Fruit fly (Drosophila melanogaster) whole organism: ENCODE results near the gene CG11905.

ENCODE experiments used
- Dll ChIP-seq: fragments of >200 bp; optimal IDR thresholded peaks from 2 replicates; lab custom pipeline; 2017
- EcR ChIP-seq, 2 experiments: fragments of >200 bp; optimal IDR thresholded peaks; 2 replicates each; lab custom pipeline; 2017; ENCODE audit warnings: missing biosample characterization in 2 of 2, missing genetic modification characterization in 2 of 2, missing genetic modification reagents in 2 of 2

DNA sequence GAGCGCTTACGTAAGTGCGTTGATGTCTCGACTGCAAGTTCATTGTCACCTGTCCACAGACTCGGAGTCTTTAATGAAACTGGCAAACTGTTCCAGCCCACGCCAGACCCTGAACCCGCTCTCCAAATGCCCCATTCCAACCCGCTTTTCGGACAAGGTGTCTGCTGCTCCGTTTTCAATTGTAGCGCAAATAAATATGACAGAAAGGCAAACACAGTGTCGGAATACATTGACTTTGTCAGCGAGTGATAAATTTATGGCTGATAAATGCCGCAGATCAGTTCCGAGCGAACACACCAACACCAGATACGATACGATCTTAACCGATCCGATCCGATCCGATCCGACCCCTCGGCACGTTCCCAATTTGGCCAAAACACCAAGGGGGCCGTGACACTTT lies 21.2 kb downstream of the CG11905 start:
- TF ChIP-seq Dll (no peak), EcR (GFP tag; optimal IDR thresholded peaks at IDR 0.05; lab: Kevin White, UChicago) (no peak)
